Fruit fly (Drosophila melanogaster): ENCODE results near the gene Srp72.

Srp72 gene

dm6 chr3R:20546662-20547620 lies 41.6 kb upstream of the Srp72 start (continued):
- TF ChIP-seq CG6791 (GFP tag; IDR thresholded peaks at IDR 0.05; ENCODE audit: partially characterized antibody) (no peak), Dll (GFP tag; IDR thresholded peaks at IDR 0.05; ENCODE audit: partially characterized antibody) (no peak), prd (optimal IDR thresholded peaks at IDR 0.05) (no peak), prd (GFP tag; IDR thresholded peaks at IDR 0.05) (no peak), CG7556 (GFP tag; optimal IDR thresholded peaks at IDR 0.05) (no peak), CG4328 (GFP tag; optimal IDR thresholded peaks at IDR 0.05) (no peak), CG4282 (GFP tag; optimal IDR thresholded peaks at IDR 0.05) (no peak), CG2875 (GFP tag; optimal IDR thresholded peaks at IDR 0.05) (no peak), CG5180 (GFP tag; optimal IDR thresholded peaks at IDR 0.05) (peak; percentile 33), sug (tag; optimal IDR thresholded peaks at IDR 0.05) (peak; percentile 11), CG15269 (tag; optimal IDR thresholded peaks at IDR 0.05) (no peak), CG12236 (GFP tag; optimal IDR thresholded peaks at IDR 0.05) (no peak), org-1 (GFP tag; optimal IDR thresholded peaks at IDR 0.05) (no peak), CG10366 (GFP tag; IDR thresholded peaks at IDR 0.05) (no peak), sqz (GFP tag; optimal IDR thresholded peaks at IDR 0.05) (no peak), Kr (GFP tag; optimal IDR thresholded peaks at IDR 0.05) (no peak), CG13775 (GFP tag; optimal IDR thresholded peaks at IDR 0.05) (no peak), CG7357 (GFP tag; IDR thresholded peaks at IDR 0.05) (no peak), run (tag; optimal IDR thresholded peaks at IDR 0.05) (no peak), cg (GFP tag; optimal IDR thresholded peaks at IDR 0.05) (no peak), CrebB (tag; optimal IDR thresholded peaks at IDR 0.05) (no peak), Myb (GFP tag; optimal IDR thresholded peaks at IDR 0.05) (no peak), CG18599 (GFP tag; optimal IDR thresholded peaks at IDR 0.05) (peak; percentile 11), CG11456 (GFP tag; IDR thresholded peaks at IDR 0.05) (no peak), Neu2 (GFP tag; optimal IDR thresholded peaks at IDR 0.05; ENCODE audit: borderline replicate concordance) (no peak), bab2 (GFP tag; optimal IDR thresholded peaks at IDR 0.05) (no peak), CG31441 (GFP tag; IDR thresholded peaks at IDR 0.05) (peak; percentile 26; the same call in 1 of the 2 replicates), pzg (GFP tag; optimal IDR thresholded peaks at IDR 0.05) (no peak), Antp (GFP tag; optimal IDR thresholded peaks at IDR 0.05) (no peak), CG5953 (GFP tag; IDR thresholded peaks at IDR 0.05) (no peak), CG30403 (GFP tag; optimal IDR thresholded peaks at IDR 0.05) (no peak), ara (GFP tag; IDR thresholded peaks at IDR 0.05) (no peak), Opbp (GFP tag; IDR thresholded peaks at IDR 0.05; ENCODE audit: partially characterized antibody) (no peak), eve (GFP tag; optimal IDR thresholded peaks at IDR 0.05) (peak in 1 of 2 experiments; percentile 27), Atf3 (GFP tag; optimal IDR thresholded peaks at IDR 0.05) (no peak), amos (GFP tag; IDR thresholded peaks at IDR 0.05; ENCODE audit: partially characterized antibody) (no peak), CG7372 (GFP tag; IDR thresholded peaks at IDR 0.05) (no peak)

- TF ChIP-seq nom (GFP tag; optimal IDR thresholded peaks at IDR 0.05): peak; percentile 13
- peak; percentile 49 for TF ChIP-seq Drgx (GFP tag; IDR thresholded peaks at IDR 0.05)
- no peak for TF ChIP-seq Elba2 (GFP tag; optimal IDR thresholded peaks at IDR 0.05)
- no peak for TF ChIP-seq Sry-β (GFP tag; optimal IDR thresholded peaks at IDR 0.05)
- TF ChIP-seq CG4730 (GFP tag; IDR thresholded peaks at IDR 0.05): no peak
- TF ChIP-seq cg (GFP tag; optimal IDR thresholded peaks at IDR 0.05): peak; percentile 40
These were observed 40.8 kb upstream of the Srp72 start for dm6 chr3R:20547758-20548157.
